Worm (Caenorhabditis elegans) whole organism, L1 larva: ENCODE data around the gene W09G12.7.

Experiments used
- aly-2 ChIP-seq: fragments of 150-350 bp; optimal IDR thresholded peaks from 2 replicates; lab custom pipeline; 2014; ENCODE audit warnings: missing biosample characterization, missing genetic modification characterization
- ama-1 ChIP-seq: fragments of 150-350 bp; optimal IDR thresholded peaks from 2 replicates; lab custom pipeline; 2014
- ceh-82 ChIP-seq, 3 experiments: fragments of 150-350 bp in 1 of 3; sonication (generic microtip) in 2 of 3; optimal IDR thresholded peaks; 2 replicates each; lab custom pipeline; 2014 to 2017; ENCODE audit warnings: missing biosample characterization in 3 of 3, missing genetic modification characterization in 3 of 3
- efl-1 ChIP-seq, 4 experiments: fragments of 150-350 bp; optimal IDR thresholded peaks in 3 of 4; peaks in 1 of 4; 1 replicate in 1 of 4; 2 replicates in 3 of 4; lab custom pipeline; 2014; ENCODE audit warnings: missing biosample characterization in 2 of 4, missing genetic modification characterization in 2 of 4, missing genetic modification reagents in 2 of 4
- lin-15B ChIP-seq: fragments of 150-350 bp; sonication (generic microtip); optimal IDR thresholded peaks from 3 replicates; lab custom pipeline; 2014; ENCODE audit warnings: missing biosample characterization, missing genetic modification characterization
- nhr-77 ChIP-seq: fragments of 150-350 bp; optimal IDR thresholded peaks from 2 replicates; lab custom pipeline; 2014; ENCODE audit warnings: missing biosample characterization, missing genetic modification characterization
- skn-1 ChIP-seq: fragments of 150-350 bp; optimal IDR thresholded peaks from 2 replicates; lab custom pipeline; 2014; ENCODE audit warnings: missing biosample characterization, missing genetic modification characterization
- tbx-2 ChIP-seq: sonication (generic microtip); optimal IDR thresholded peaks from 2 replicates; lab custom pipeline; 2016; ENCODE audit warnings: missing genetic modification characterization, missing compliant biosample characterization
- zag-1 ChIP-seq: fragments of 150-350 bp; optimal IDR thresholded peaks from 2 replicates; lab custom pipeline; 2014; ENCODE audit warnings: missing biosample characterization, missing genetic modification characterization

DNA sequence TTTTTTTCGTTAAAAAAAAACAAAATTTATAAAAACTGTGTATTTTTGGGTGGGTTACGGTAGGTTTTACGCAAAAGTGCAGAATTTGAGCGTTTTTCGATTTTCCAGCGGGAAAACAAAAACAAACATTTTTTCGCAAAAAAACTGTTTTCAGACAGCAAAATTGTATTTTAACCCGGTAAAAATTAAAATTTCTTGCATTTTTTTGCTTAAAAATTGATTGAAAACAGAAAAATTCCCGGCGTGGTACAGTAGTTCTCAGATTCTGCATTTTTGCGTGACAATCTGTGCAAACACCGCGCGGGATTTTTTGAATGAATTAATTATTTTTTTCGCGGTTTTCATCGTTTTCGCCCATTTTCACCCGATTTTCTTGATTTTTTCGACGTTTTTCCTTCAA is 48.2 kb downstream of the W09G12.7 start:
- TF ChIP-seq lin-15B (tag; lab: Kevin White, UChicago) (no peak), zag-1 (tag; lab: Kevin White, UChicago) (no peak), skn-1 (tag; lab: Kevin White, UChicago) (no peak), aly-2 (tag; lab: Kevin White, UChicago) (no peak), ama-1 (lab: Kevin White, UChicago) (no peak), nhr-77 (tag; lab: Kevin White, UChicago) (no peak), ceh-82 (tag; optimal IDR thresholded peaks at IDR 0.05; lab: Kevin White, UChicago) (no peak), efl-1 (optimal IDR thresholded peaks at IDR 0.05; lab: Kevin White, UChicago) (no peak), efl-1 (GFP tag; optimal IDR thresholded peaks at IDR 0.05 in 1 of 2; lab: Kevin White, UChicago) (peak in 1 of 2 experiments; percentile 3), tbx-2 (no peak)
